Worm (Caenorhabditis elegans): ENCODE data around the gene ZK1320.11.

ce11 chrII:9680493-9680892, 13.1 kb downstream of the ZK1320.11 start, which contains the start of gene ZK1320.13:
- no peak for TF ChIP-seq ceh-19 (GFP tag; optimal IDR thresholded peaks at IDR 0.05)
- TF ChIP-seq hlh-6 (tag; optimal IDR thresholded peaks at IDR 0.05) = no peak
- TF ChIP-seq tbx-7 (tag; optimal IDR thresholded peaks at IDR 0.05) = no peak
- TF ChIP-seq pqm-1 (tag; optimal IDR thresholded peaks at IDR 0.05) = no peak
